Worm (Caenorhabditis elegans) whole organism, L2 larva: ENCODE results near the gene rpb-6.

Experiments used
- ama-1 ChIP-seq: fragments of 150-350 bp; optimal IDR thresholded peaks from 2 replicates; lab custom pipeline; 2018; ENCODE audit warnings: inconsistent platforms
- ceh-82 ChIP-seq: fragments of 150-350 bp; optimal IDR thresholded peaks from 2 replicates; lab custom pipeline; 2014; ENCODE audit warnings: missing biosample characterization, missing genetic modification characterization
- elt-3 ChIP-seq: sonication (generic microtip); optimal IDR thresholded peaks from 2 replicates; lab custom pipeline; 2017; ENCODE audit warnings: missing biosample characterization, missing genetic modification characterization
- fos-1 ChIP-seq: fragments of 150-350 bp; optimal IDR thresholded peaks from 2 replicates; lab custom pipeline; 2014; ENCODE audit warnings: missing biosample characterization, missing genetic modification characterization
- lin-39 ChIP-seq: fragments of 150-350 bp; optimal IDR thresholded peaks from 2 replicates; lab custom pipeline; 2014; ENCODE audit warnings: missing biosample characterization, missing genetic modification reagents, missing genetic modification characterization
- mab-5 ChIP-seq: fragments of 150-350 bp; optimal IDR thresholded peaks from 2 replicates; lab custom pipeline; 2014; ENCODE audit warnings: missing biosample characterization, missing genetic modification characterization
- nhr-237 ChIP-seq: fragments of 150-350 bp; optimal IDR thresholded peaks from 2 replicates; lab custom pipeline; 2014; ENCODE audit warnings: missing biosample characterization, missing genetic modification characterization
- snpc-4 ChIP-seq: fragments of 150-350 bp; optimal IDR thresholded peaks from 2 replicates; lab custom pipeline; 2014; ENCODE audit warnings: missing biosample characterization, missing genetic modification characterization
- unc-39 ChIP-seq: fragments of 150-350 bp; optimal IDR thresholded peaks from 2 replicates; lab custom pipeline; 2014; ENCODE audit warnings: missing biosample characterization, missing genetic modification characterization
- unc-62 ChIP-seq: fragments of 150-350 bp; optimal IDR thresholded peaks from 2 replicates; lab custom pipeline; 2014; ENCODE audit warnings: missing biosample characterization, missing genetic modification reagents, missing genetic modification characterization

ce11 chrII:10558962-10559415 lies 20.2 kb upstream of the rpb-6 start:
- TF ChIP-seq lin-39 (tag; lab: Kevin White, UChicago) (no peak), ceh-82 (tag; lab: Kevin White, UChicago) (no peak), mab-5 (tag; lab: Kevin White, UChicago) (peak; percentile 41), fos-1 (tag; lab: Kevin White, UChicago) (no peak), unc-39 (tag; lab: Kevin White, UChicago) (no peak), ama-1 (lab: Kevin White, UChicago) (peak; percentile 81), nhr-237 (tag; lab: Kevin White, UChicago) (no peak), unc-62 (no peak), elt-3 (no peak), snpc-4 (tag; lab: Kevin White, UChicago) (peak; percentile 28)
